Fruit fly (Drosophila melanogaster) whole organism, wandering third instar larva: ENCODE data around the gene GluRIA.

Experiments used
- Abd-B ChIP-seq: fragments of >200 bp; optimal IDR thresholded peaks from 2 replicates; lab custom pipeline; 2017; ENCODE audit warnings: missing biosample characterization, missing genetic modification characterization
- CG32264 ChIP-seq: fragments of 200-800 bp; sonication (Bioruptor generic); optimal IDR thresholded peaks from 2 replicates; lab custom pipeline; 2016; ENCODE audit warnings: missing biosample characterization, missing genetic modification characterization
- CG9705 ChIP-seq: fragments of 200-800 bp; sonication (Bioruptor generic); optimal IDR thresholded peaks from 2 replicates; lab custom pipeline; 2018; ENCODE audit warnings: missing biosample characterization, mild to moderate bottlenecking, missing genetic modification characterization
- CrebA ChIP-seq: fragments of 200-800 bp; sonication (Bioruptor generic); optimal IDR thresholded peaks from 2 replicates; lab custom pipeline; 2016; ENCODE audit warnings: missing biosample characterization, mild to moderate bottlenecking, missing genetic modification characterization, borderline replicate concordance
- Dfd ChIP-seq: fragments of >200 bp; optimal IDR thresholded peaks from 2 replicates; lab custom pipeline; 2017; ENCODE audit warnings: missing biosample characterization, missing genetic modification characterization
- Dif ChIP-seq: fragments of 200-275, 200-300 bp; sonication (Bioruptor generic); optimal IDR thresholded peaks from 2 replicates; lab custom pipeline; 2018; ENCODE audit warnings: missing biosample characterization, missing genetic modification characterization; ENCODE audit not compliant: partially characterized antibody
- GATAd ChIP-seq: sonication (Bioruptor generic); optimal IDR thresholded peaks from 2 replicates; lab custom pipeline; 2016; ENCODE audit warnings: missing biosample characterization, missing genetic modification characterization
- HLH106 ChIP-seq: fragments of 200-800 bp; optimal IDR thresholded peaks from 3 replicates; lab custom pipeline; 2019; ENCODE audit warnings: missing biosample characterization, mild to moderate bottlenecking, missing genetic modification characterization, moderate library complexity
- Hnf4 ChIP-seq: fragments of 200-800 bp; sonication (Bioruptor generic); optimal IDR thresholded peaks from 2 replicates; lab custom pipeline; 2016; ENCODE audit warnings: missing biosample characterization, mild to moderate bottlenecking, missing genetic modification characterization
- Hr78 ChIP-seq: fragments of >200 bp; optimal IDR thresholded peaks from 2 replicates; lab custom pipeline; 2017; ENCODE audit warnings: missing biosample characterization, missing genetic modification characterization
- Jra ChIP-seq: sonication (Bioruptor generic); optimal IDR thresholded peaks from 2 replicates; lab custom pipeline; 2016; ENCODE audit warnings: missing biosample characterization, missing genetic modification characterization
- Myc ChIP-seq: fragments of >200 bp; optimal IDR thresholded peaks from 2 replicates; lab custom pipeline; 2017
- OdsH ChIP-seq: fragments of 200-800 bp; sonication (Bioruptor generic); optimal IDR thresholded peaks from 2 replicates; lab custom pipeline; 2016; ENCODE audit warnings: missing biosample characterization, mild to moderate bottlenecking, missing genetic modification characterization
- Rel ChIP-seq, 2 experiments: fragments of 200-800 bp; sonication (Bioruptor generic) in 1 of 2; optimal IDR thresholded peaks; 2 replicates in 1 of 2; 3 replicates in 1 of 2; lab custom pipeline; 2016 to 2019; ENCODE audit warnings: mild to moderate bottlenecking in 2 of 2, missing biosample characterization in 2 of 2, missing genetic modification characterization in 2 of 2, moderate library complexity in 1 of 2
- Sp1 ChIP-seq: fragments of 200-800 bp; sonication (Bioruptor generic); optimal IDR thresholded peaks from 3 replicates; lab custom pipeline; 2019; ENCODE audit warnings: missing biosample characterization, mild to moderate bottlenecking, missing genetic modification characterization, moderate library complexity
- Vsx2 ChIP-seq: fragments of 200-300, 225-300 bp; sonication (Bioruptor generic); optimal IDR thresholded peaks from 2 replicates; lab custom pipeline; 2018; ENCODE audit warnings: missing biosample characterization, missing genetic modification characterization; ENCODE audit not compliant: partially characterized antibody
- br ChIP-seq: fragments of 200-800 bp; sonication (Bioruptor generic); optimal IDR thresholded peaks from 2 replicates; lab custom pipeline; 2016; ENCODE audit warnings: missing biosample characterization, missing genetic modification characterization
- brk ChIP-seq: fragments of 200-800 bp; sonication (Bioruptor generic); optimal IDR thresholded peaks from 2 replicates; lab custom pipeline; 2016; ENCODE audit warnings: missing biosample characterization, mild to moderate bottlenecking, missing genetic modification characterization
- dmrt93B ChIP-seq: fragments of 200-800 bp; sonication (Bioruptor generic); optimal IDR thresholded peaks from 2 replicates; lab custom pipeline; 2018; ENCODE audit warnings: missing biosample characterization, mild to moderate bottlenecking, missing genetic modification characterization
- ey ChIP-seq: fragments of 200-800 bp; sonication (Bioruptor generic); optimal IDR thresholded peaks from 2 replicates; lab custom pipeline; 2016; ENCODE audit warnings: missing biosample characterization, missing genetic modification characterization
- foxo ChIP-seq, 2 experiments: fragments of 200-800 bp; sonication (Bioruptor generic); optimal IDR thresholded peaks; 2 replicates in 1 of 2; 3 replicates in 1 of 2; lab custom pipeline; 2016 to 2017; ENCODE audit warnings: missing biosample characterization in 2 of 2, missing genetic modification characterization in 2 of 2
- fru ChIP-seq: fragments of 200-800 bp; sonication (Bioruptor generic); optimal IDR thresholded peaks from 3 replicates; lab custom pipeline; 2016; ENCODE audit warnings: missing biosample characterization, mild to moderate bottlenecking, missing genetic modification characterization
- h ChIP-seq: fragments of 200-800 bp; sonication (Bioruptor generic); optimal IDR thresholded peaks from 3 replicates; lab custom pipeline; 2016; ENCODE audit warnings: missing biosample characterization, mild to moderate bottlenecking, missing genetic modification characterization
- lola ChIP-seq: fragments of >200 bp; optimal IDR thresholded peaks from 2 replicates; lab custom pipeline; 2017; ENCODE audit warnings: missing biosample characterization, missing genetic modification characterization
- pan ChIP-seq: fragments of >200 bp; optimal IDR thresholded peaks from 2 replicates; lab custom pipeline; 2017
- psq ChIP-seq: fragments of 200-800 bp; sonication (Bioruptor generic); optimal IDR thresholded peaks from 3 replicates; lab custom pipeline; 2017; ENCODE audit warnings: missing biosample characterization, mild to moderate bottlenecking, missing genetic modification characterization, moderate library complexity
- rgr ChIP-seq: fragments of 200-800 bp; sonication (Bioruptor generic); optimal IDR thresholded peaks from 3 replicates; lab custom pipeline; 2016; ENCODE audit warnings: missing biosample characterization, mild to moderate bottlenecking, missing genetic modification characterization
- sage ChIP-seq: fragments of 200-800 bp; sonication (Bioruptor generic); optimal IDR thresholded peaks from 2 replicates; lab custom pipeline; 2016; ENCODE audit warnings: missing biosample characterization, mild to moderate bottlenecking, missing genetic modification characterization
- sv ChIP-seq: fragments of 200-800 bp; sonication (Bioruptor generic); optimal IDR thresholded peaks from 3 replicates; lab custom pipeline; 2016; ENCODE audit warnings: missing biosample characterization, missing genetic modification characterization
- tai ChIP-seq: sonication (Bioruptor generic); optimal IDR thresholded peaks from 2 replicates; lab custom pipeline; 2016; ENCODE audit warnings: missing biosample characterization, missing genetic modification characterization
- usp ChIP-seq: fragments of >200 bp; optimal IDR thresholded peaks from 2 replicates; lab custom pipeline; 2017; ENCODE audit warnings: missing biosample characterization, missing genetic modification characterization
- woc ChIP-seq: sonication (Bioruptor generic); optimal IDR thresholded peaks from 2 replicates; lab custom pipeline; 2016; ENCODE audit warnings: missing biosample characterization, mild to moderate bottlenecking, missing genetic modification characterization

Gene GluRIA

dm6 chr3L:6623669-6624204, at the start of gene GluRIA:
TSS of gene GluRIA (plus strand) at chr3L:6624032.
- no peak for TF ChIP-seq foxo (GFP tag; optimal IDR thresholded peaks at IDR 0.05; lab: Kevin White, UChicago)
- TF ChIP-seq Myc: no peak
- TF ChIP-seq lola (GFP tag; lab: Kevin White, UChicago): no peak
- TF ChIP-seq usp (GFP tag; lab: Kevin White, UChicago): no peak
- no peak for TF ChIP-seq pan
- no peak for TF ChIP-seq h (GFP tag; lab: Kevin White, UChicago)
- TF ChIP-seq dmrt93B (GFP tag; lab: Kevin White, UChicago): no peak
- TF ChIP-seq Dif (GFP tag; lab: Kevin White, UChicago): no peak
- TF ChIP-seq psq (GFP tag; lab: Kevin White, UChicago): no peak
- TF ChIP-seq HLH106 (tag; lab: Kevin White, UChicago): no peak
- TF ChIP-seq, all 38 proteins: peak for 0

dm6 chr3L:6576709-6577108, 47.1 kb upstream of the GluRIA start:
- peak; percentile 38 for TF ChIP-seq h (GFP tag; lab: Kevin White, UChicago)
- TF ChIP-seq tai (GFP tag; lab: Kevin White, UChicago): no peak
- peak in 1 of 2 experiments; percentile 32 for TF ChIP-seq foxo (GFP tag; optimal IDR thresholded peaks at IDR 0.05; lab: Kevin White, UChicago)
- no peak for TF ChIP-seq CG9705 (GFP tag; lab: Kevin White, UChicago)
- peak; percentile 24 for TF ChIP-seq Sp1 (GFP tag; lab: Kevin White, UChicago)
- TF ChIP-seq Dif (GFP tag; lab: Kevin White, UChicago): no peak
- TF ChIP-seq Jra (GFP tag; lab: Kevin White, UChicago): no peak
- TF ChIP-seq dmrt93B (GFP tag; lab: Kevin White, UChicago): peak; percentile 23
- TF ChIP-seq fru (GFP tag; lab: Kevin White, UChicago): peak; percentile 48
- TF ChIP-seq pan: no peak
- TF ChIP-seq sage (GFP tag; lab: Kevin White, UChicago): no peak
- TF ChIP-seq OdsH (GFP tag; lab: Kevin White, UChicago): peak; percentile 30
- no peak for TF ChIP-seq CG32264 (GFP tag; lab: Kevin White, UChicago)
- TF ChIP-seq Hnf4: no peak
- TF ChIP-seq lola (GFP tag; lab: Kevin White, UChicago): no peak
- TF ChIP-seq ey: peak; percentile 60
- TF ChIP-seq br: peak; percentile 31
- peak; percentile 38 for TF ChIP-seq rgr (GFP tag; lab: Kevin White, UChicago)
- no peak for TF ChIP-seq Vsx2 (GFP tag; lab: Kevin White, UChicago)
- TF ChIP-seq HLH106 (tag; lab: Kevin White, UChicago): peak; percentile 44
- TF ChIP-seq CrebA (GFP tag; lab: Kevin White, UChicago): no peak
- no peak for TF ChIP-seq Rel (GFP tag; optimal IDR thresholded peaks at IDR 0.05; lab: Kevin White, UChicago)
- no peak for TF ChIP-seq Rel (tag; optimal IDR thresholded peaks at IDR 0.05; lab: Kevin White, UChicago)
- no peak for TF ChIP-seq Hr78 (GFP tag; lab: Kevin White, UChicago)
- no peak for TF ChIP-seq woc (GFP tag; lab: Kevin White, UChicago)
- TF ChIP-seq Abd-B (GFP tag; lab: Kevin White, UChicago): no peak
- no peak for TF ChIP-seq brk (GFP tag; lab: Kevin White, UChicago)
- no peak for TF ChIP-seq Dfd (GFP tag; lab: Kevin White, UChicago)
- TF ChIP-seq GATAd (GFP tag; lab: Kevin White, UChicago): no peak
- TF ChIP-seq, all 38 proteins: peak for 10

dm6 chr3L:6577313-6577852, 46.4 kb upstream of the GluRIA start:
- TF ChIP-seq sv (GFP tag; lab: Kevin White, UChicago) (no peak), Dif (GFP tag; lab: Kevin White, UChicago) (no peak), Hr78 (GFP tag; lab: Kevin White, UChicago) (no peak), Sp1 (GFP tag; lab: Kevin White, UChicago) (no peak), Dfd (GFP tag; lab: Kevin White, UChicago) (no peak), rgr (GFP tag; lab: Kevin White, UChicago) (no peak), brk (GFP tag; lab: Kevin White, UChicago) (no peak), dmrt93B (GFP tag; lab: Kevin White, UChicago) (no peak), h (GFP tag; lab: Kevin White, UChicago) (no peak), CG9705 (GFP tag; lab: Kevin White, UChicago) (no peak), Jra (GFP tag; lab: Kevin White, UChicago) (no peak), tai (GFP tag; lab: Kevin White, UChicago) (no peak)
